Worm (Caenorhabditis elegans): Measurements from ENCODE around the gene nhr-10.

The nhr-10 gene

ce11 chrIII:7107965-7108364, 7.3 kb downstream of the nhr-10 start, which contains the start of gene odd-1:
TSS of gene odd-1 (plus strand) at chrIII:7108313.
- TF ChIP-seq elt-2 (tag; optimal IDR thresholded peaks at IDR 0.05) (peak; percentile 7), fkh-8 (tag; optimal IDR thresholded peaks at IDR 0.05) (no peak), lir-3 (tag; optimal IDR thresholded peaks at IDR 0.05; ENCODE audit: poor library complexity) (no peak)

- peak; percentile 48 for TF ChIP-seq elt-2 (tag; optimal IDR thresholded peaks at IDR 0.05)
- TF ChIP-seq nhr-28 (tag; optimal IDR thresholded peaks at IDR 0.05): no peak
Measured at ce11 chrIII:7106854-7107253, 8.4 kb downstream of the nhr-10 start.

ce11 chrIII:7103940-7104440, 11.2 kb downstream of the nhr-10 start, which contains the start of gene cpg-2:
TSS of gene cpg-2 (minus strand) at chrIII:7103990.
- no peak for TF ChIP-seq ceh-63 (GFP tag; optimal IDR thresholded peaks at IDR 0.05)
- no peak for TF ChIP-seq snpc-4 (tag; optimal IDR thresholded peaks at IDR 0.05)

- TF ChIP-seq mab-9 (GFP tag; IDR thresholded peaks at IDR 0.05) (no peak), ceh-90 (tag; optimal IDR thresholded peaks at IDR 0.05) (no peak), lin-35 (GFP tag; optimal IDR thresholded peaks at IDR 0.05) (no peak), zip-4 (GFP tag; optimal IDR thresholded peaks at IDR 0.05) (no peak), lsy-2 (tag; optimal IDR thresholded peaks at IDR 0.05) (no peak), nhr-237 (tag; optimal IDR thresholded peaks at IDR 0.05) (no peak), snu-23 (GFP tag; optimal IDR thresholded peaks at IDR 0.05) (no peak), rnt-1 (tag; optimal IDR thresholded peaks at IDR 0.05) (no peak), mep-1 (tag; optimal IDR thresholded peaks at IDR 0.05) (no peak), dpl-1 (GFP tag; optimal IDR thresholded peaks at IDR 0.05) (no peak), lin-14 (GFP tag; optimal IDR thresholded peaks at IDR 0.05) (no peak), F16B12.6 (tag; optimal IDR thresholded peaks at IDR 0.05) (no peak), hlh-17 (GFP tag; optimal IDR thresholded peaks at IDR 0.05; ENCODE audit: borderline replicate concordance) (no peak), aly-2 (tag; optimal IDR thresholded peaks at IDR 0.05) (no peak), fkh-4 (tag; optimal IDR thresholded peaks at IDR 0.05; ENCODE audit: borderline replicate concordance) (no peak), nhr-90 (tag; optimal IDR thresholded peaks at IDR 0.05; ENCODE audit: poor library complexity) (no peak), egl-13 (tag; optimal IDR thresholded peaks at IDR 0.05) (no peak), tlp-1 (tag; optimal IDR thresholded peaks at IDR 0.05) (no peak)
Measured at ce11 chrIII:7101814-7102477, 13.3 kb downstream of the nhr-10 start.

- peak; percentile 73 for TF ChIP-seq fkh-8 (tag; optimal IDR thresholded peaks at IDR 0.05)
- TF ChIP-seq nhr-71 (tag; optimal IDR thresholded peaks at IDR 0.05): peak; percentile 26
- TF ChIP-seq nhr-76 (tag; optimal IDR thresholded peaks at IDR 0.05): no peak
- TF ChIP-seq nhr-11 (tag; optimal IDR thresholded peaks at IDR 0.05): peak; percentile 36
- TF ChIP-seq dsc-1 (tag; optimal IDR thresholded peaks at IDR 0.05): peak; percentile 55
- TF ChIP-seq dpl-1 (GFP tag; optimal IDR thresholded peaks at IDR 0.05): no peak
Measured at ce11 chrIII:7100001-7100400, 15.2 kb downstream of the nhr-10 start, which contains the start of gene ZK418.11. TSS of gene ZK418.11 (plus strand) at chrIII:7100289.

- TF ChIP-seq rnt-1 (tag; optimal IDR thresholded peaks at IDR 0.05) (no peak), sptf-1 (tag; optimal IDR thresholded peaks at IDR 0.05) (no peak), skn-1 (tag; optimal IDR thresholded peaks at IDR 0.05) (no peak), ceh-8 (GFP tag; optimal IDR thresholded peaks at IDR 0.05) (no peak), ceh-88 (GFP tag; IDR thresholded peaks at IDR 0.05) (no peak)
Measured at ce11 chrIII:7096481-7096880, 18.8 kb downstream of the nhr-10 start.
